Fruit fly (Drosophila melanogaster): ENCODE data around the gene Ptp61F.
A peak's percentile ranks its signal among the peaks of the same experiment; 100 is the strongest.

Gene Ptp61F

dm6 chr3L:1379741-1380465 lies 95.2 kb downstream of the Ptp61F start (continued):
- TF ChIP-seq vnd (GFP tag; IDR thresholded peaks at IDR 0.05; ENCODE audit: partially characterized antibody), result peak; percentile 27; the same call in 1 of the 3 replicates
- TF ChIP-seq pnt (GFP tag; optimal IDR thresholded peaks at IDR 0.05), result no peak
- peak; percentile 66 for TF ChIP-seq amos (GFP tag; IDR thresholded peaks at IDR 0.05; ENCODE audit: partially characterized antibody)
- peak; percentile 29; the same call in 1 of the 2 replicates for TF ChIP-seq CG42726 (GFP tag; IDR thresholded peaks at IDR 0.05; ENCODE audit: partially characterized antibody)
- no peak for TF ChIP-seq sens-2 (GFP tag; IDR thresholded peaks at IDR 0.05)
- TF ChIP-seq CG10267 (tag; optimal IDR thresholded peaks at IDR 0.05), result peak; percentile 24
- TF ChIP-seq Opbp (GFP tag; IDR thresholded peaks at IDR 0.05; ENCODE audit: partially characterized antibody), result peak; percentile 69; the same call in 2 of the 3 replicates
- peak; percentile 96 for TF ChIP-seq Bdp1 (GFP tag; optimal IDR thresholded peaks at IDR 0.05)
- peak; percentile 8; the same call in 1 of the 2 replicates for TF ChIP-seq chm (GFP tag; IDR thresholded peaks at IDR 0.05)
- peak; percentile 13; the same call in 1 of the 2 replicates for TF ChIP-seq CG2129 (GFP tag; IDR thresholded peaks at IDR 0.05; ENCODE audit: partially characterized antibody)
- peak; percentile 30 for TF ChIP-seq CG13287 (GFP tag; IDR thresholded peaks at IDR 0.05; ENCODE audit: partially characterized antibody)

- TF ChIP-seq Mad (GFP tag; optimal IDR thresholded peaks at IDR 0.05) (no peak), CG4282 (GFP tag; optimal IDR thresholded peaks at IDR 0.05) (no peak), disco-r (GFP tag; optimal IDR thresholded peaks at IDR 0.05) (no peak), B-H1 (GFP tag; IDR thresholded peaks at IDR 0.05) (peak; percentile 72), CG1792 (GFP tag; optimal IDR thresholded peaks at IDR 0.05) (no peak), HHEX (GFP tag; optimal IDR thresholded peaks at IDR 0.05) (peak; percentile 7), stwl (tag; optimal IDR thresholded peaks at IDR 0.05) (peak; percentile 11), jumu (GFP tag; optimal IDR thresholded peaks at IDR 0.05) (no peak), Ssrp (tag; optimal IDR thresholded peaks at IDR 0.05) (peak; percentile 67), H2.0 (GFP tag; IDR thresholded peaks at IDR 0.05) (peak; percentile 43; the same call in 1 of the 2 replicates), bbx (GFP tag; IDR thresholded peaks at IDR 0.05; ENCODE audit: partially characterized antibody) (no peak), dmrt99B (tag; optimal IDR thresholded peaks at IDR 0.05) (peak; percentile 60), CG11247 (GFP tag; IDR thresholded peaks at IDR 0.05) (no peak; the same call in 1 of the 2 replicates), CG18619 (GFP tag; optimal IDR thresholded peaks at IDR 0.05) (peak; percentile 40), tx (GFP tag; optimal IDR thresholded peaks at IDR 0.05) (peak; percentile 2), Oli (tag; optimal IDR thresholded peaks at IDR 0.05) (peak; percentile 66), CG7271 (tag; optimal IDR thresholded peaks at IDR 0.05) (no peak), ems (GFP tag; optimal IDR thresholded peaks at IDR 0.05) (no peak), Gug (GFP tag; IDR thresholded peaks at IDR 0.05) (no peak; the same call in 3 of the 4 replicates), crc (GFP tag; optimal IDR thresholded peaks at IDR 0.05) (no peak), HLH3B (GFP tag; IDR thresholded peaks at IDR 0.05) (peak; percentile 53), CG11456 (GFP tag; IDR thresholded peaks at IDR 0.05) (no peak), Fer2 (tag; optimal IDR thresholded peaks at IDR 0.05) (no peak), Mrtf (GFP tag; IDR thresholded peaks at IDR 0.05) (no peak), Scr (GFP tag; IDR thresholded peaks at IDR 0.05; ENCODE audit: partially characterized antibody) (no peak), BtbVII (GFP tag; optimal IDR thresholded peaks at IDR 0.05) (peak; percentile 21), Nf-YB (GFP tag; optimal IDR thresholded peaks at IDR 0.05) (peak; percentile 41), B-H2 (GFP tag; optimal IDR thresholded peaks at IDR 0.05) (no peak), zen2 (GFP tag; IDR thresholded peaks at IDR 0.05; ENCODE audit: partially characterized antibody) (no peak), CG6854 (GFP tag; optimal IDR thresholded peaks at IDR 0.05) (no peak), chif (GFP tag; optimal IDR thresholded peaks at IDR 0.05) (peak; percentile 22 to 47), pb (GFP tag; optimal IDR thresholded peaks at IDR 0.05) (no peak), org-1 (GFP tag; optimal IDR thresholded peaks at IDR 0.05) (peak; percentile 40), gfzf (GFP tag; optimal IDR thresholded peaks at IDR 0.05) (no peak), CG3065 (GFP tag; optimal IDR thresholded peaks at IDR 0.05) (no peak)
Observed at dm6 chr3L:1378862-1379543, 96.1 kb downstream of the Ptp61F start.

All from whole organism, embryonic.